Worm (Caenorhabditis elegans): ENCODE data around the gene ttyh-1.

ttyh-1 gene

DNA sequence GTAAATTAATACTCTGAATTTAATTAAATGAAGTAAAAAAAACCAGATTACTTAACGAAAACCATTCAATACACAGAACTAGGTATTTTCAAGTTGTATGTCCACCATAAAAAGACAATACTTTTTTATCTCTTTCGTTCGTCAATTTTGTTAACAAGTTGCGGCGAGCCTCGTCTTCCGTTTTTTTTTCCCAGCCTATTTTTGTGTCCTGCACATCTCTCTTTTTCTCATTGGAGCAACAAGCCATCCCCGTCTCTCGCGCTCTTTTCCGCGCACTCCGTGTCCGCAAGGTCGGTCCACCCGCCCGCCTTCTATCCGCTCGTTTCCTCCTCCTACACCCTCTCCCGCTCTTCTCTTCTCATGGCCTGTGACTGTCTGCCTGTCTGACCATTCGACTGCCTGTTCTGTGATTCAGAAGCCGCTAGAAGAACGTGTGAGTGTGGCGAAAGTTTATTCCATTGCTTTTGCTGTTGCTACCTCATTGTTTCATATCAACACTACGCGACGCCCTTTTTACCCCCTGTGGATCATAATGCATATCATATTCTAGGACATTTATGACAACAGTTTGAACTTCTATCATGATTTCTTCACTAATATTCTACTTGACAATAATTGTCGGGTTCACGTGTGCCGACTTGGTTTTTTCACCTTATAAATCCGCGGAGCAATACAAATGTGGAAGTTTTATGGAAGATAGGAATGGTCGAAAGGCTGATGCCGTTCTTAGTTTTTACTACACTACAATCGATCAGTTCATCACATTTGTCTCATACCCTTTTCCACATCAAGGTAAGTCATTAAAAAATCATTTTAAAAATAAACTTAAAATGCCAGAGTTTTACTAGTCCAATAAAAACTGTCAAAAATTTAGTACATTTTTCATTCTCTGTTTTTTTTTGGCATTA, 16.3 kb downstream of the ttyh-1 start, which contains the start of the genes F08B12.11 and prmn-1:
TSS of gene F08B12.11 (plus strand) at position 521 of the 908 bp plus-strand sequence.
TSS of gene prmn-1 (plus strand) at position 551 of the 908 bp plus-strand sequence.
- TF ChIP-seq ref-1 (GFP tag; conservative IDR thresholded peaks at IDR 0.05) (no peak), cog-1 (tag; optimal IDR thresholded peaks at IDR 0.05) (no peak), ztf-23 (GFP tag; IDR thresholded peaks at IDR 0.05) (peak; percentile 50; the same call in 1 of the 2 replicates), T22C8.4 (GFP tag; IDR thresholded peaks at IDR 0.05) (no peak), ztf-29 (GFP tag; IDR thresholded peaks at IDR 0.05) (peak; percentile 46; the same call in 1 of the 2 replicates), tab-1 (GFP tag; IDR thresholded peaks at IDR 0.05) (no peak), flt-1 (GFP tag; IDR thresholded peaks at IDR 0.05) (no peak), klf-2 (GFP tag; conservative IDR thresholded peaks at IDR 0.05) (no peak), med-1 (GFP tag; optimal IDR thresholded peaks at IDR 0.05; ENCODE audit: insufficient read depth) (no peak)

DNA sequence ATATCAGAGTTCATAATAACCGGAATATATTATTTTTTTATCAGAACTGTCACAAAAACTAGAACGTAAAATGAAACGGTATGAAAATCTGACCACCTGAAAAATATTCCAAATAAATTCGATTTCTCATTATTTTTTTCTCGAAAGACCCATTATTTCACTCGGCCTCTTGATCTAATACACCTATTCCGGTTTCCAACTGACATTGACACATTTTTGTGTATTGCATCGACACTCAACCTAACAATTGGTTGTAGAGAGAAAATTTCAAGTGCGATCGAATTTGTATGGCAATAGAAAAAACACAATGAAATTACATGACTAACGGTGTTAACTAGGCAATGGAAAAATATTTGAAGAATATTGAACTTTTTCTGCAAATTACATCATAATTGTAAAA, 17.4 kb downstream of the ttyh-1 start:
- no peak for TF ChIP-seq ref-1 (GFP tag; conservative IDR thresholded peaks at IDR 0.05)
- no peak for TF ChIP-seq ztf-23 (GFP tag; IDR thresholded peaks at IDR 0.05)
- TF ChIP-seq tab-1 (GFP tag; IDR thresholded peaks at IDR 0.05): no peak
- no peak for TF ChIP-seq T22C8.4 (GFP tag; IDR thresholded peaks at IDR 0.05)
- no peak for TF ChIP-seq ztf-29 (GFP tag; IDR thresholded peaks at IDR 0.05)
- no peak for TF ChIP-seq cog-1 (tag; optimal IDR thresholded peaks at IDR 0.05)
- no peak for TF ChIP-seq flt-1 (GFP tag; IDR thresholded peaks at IDR 0.05)
- no peak for TF ChIP-seq klf-2 (GFP tag; conservative IDR thresholded peaks at IDR 0.05)
- TF ChIP-seq med-1 (GFP tag; optimal IDR thresholded peaks at IDR 0.05; ENCODE audit: insufficient read depth): no peak

DNA sequence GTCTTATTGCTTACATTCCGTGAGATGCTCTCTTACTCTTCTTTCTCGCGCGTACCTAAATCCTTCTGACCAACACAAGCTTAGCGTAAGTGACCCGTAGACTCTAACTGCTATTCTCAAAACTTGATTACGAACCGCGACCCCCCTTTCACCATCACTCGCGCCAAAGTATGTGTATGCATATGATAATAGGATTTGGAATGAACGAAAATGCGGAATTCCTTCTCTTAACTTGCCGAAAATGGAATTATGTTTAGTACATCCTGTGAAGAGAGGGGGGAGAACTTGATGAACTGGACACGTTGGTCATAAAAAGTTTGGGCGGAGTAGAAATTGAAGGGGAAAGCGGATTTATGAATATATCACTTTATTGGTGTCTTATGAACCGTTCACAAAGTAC, 18.4 kb downstream of the ttyh-1 start:
- TF ChIP-seq med-1 (GFP tag; optimal IDR thresholded peaks at IDR 0.05; ENCODE audit: insufficient read depth): no peak

DNA sequence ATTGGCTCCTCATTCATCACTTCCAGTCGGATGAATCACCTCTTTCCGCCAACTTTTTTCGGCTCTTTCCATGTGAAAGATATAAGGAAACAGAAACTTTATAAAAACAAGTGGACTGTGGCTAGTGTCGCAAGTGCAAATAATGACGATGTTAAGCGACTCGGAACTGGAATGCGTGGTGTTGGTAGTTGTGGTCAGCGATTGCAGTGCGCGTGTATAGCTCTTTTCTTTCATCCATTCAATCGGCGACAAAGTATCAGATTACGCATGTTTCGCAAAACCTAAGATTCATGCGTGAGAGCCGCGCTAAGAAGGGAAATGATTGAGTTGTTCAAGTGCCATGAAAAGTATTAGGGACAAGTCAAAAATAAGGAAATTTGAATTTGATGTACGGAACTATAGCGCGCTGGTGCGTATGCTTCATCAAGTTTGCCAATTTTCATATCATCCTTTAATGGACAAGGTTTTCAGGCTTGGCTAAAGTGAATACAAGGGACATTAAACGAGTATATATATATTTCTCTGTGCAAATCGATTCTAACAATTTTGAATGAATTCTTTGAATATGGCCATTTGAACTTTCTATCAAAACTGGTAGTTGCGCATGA, 19.3 kb downstream of the ttyh-1 start:
- TF ChIP-seq ref-1 (GFP tag; conservative IDR thresholded peaks at IDR 0.05) (no peak), med-1 (GFP tag; optimal IDR thresholded peaks at IDR 0.05; ENCODE audit: insufficient read depth) (no peak), ztf-23 (GFP tag; IDR thresholded peaks at IDR 0.05) (no peak), cog-1 (tag; optimal IDR thresholded peaks at IDR 0.05) (no peak), tab-1 (GFP tag; IDR thresholded peaks at IDR 0.05) (no peak), flt-1 (GFP tag; IDR thresholded peaks at IDR 0.05) (no peak), klf-2 (GFP tag; conservative IDR thresholded peaks at IDR 0.05) (no peak), ztf-29 (GFP tag; IDR thresholded peaks at IDR 0.05) (no peak), T22C8.4 (GFP tag; IDR thresholded peaks at IDR 0.05) (no peak)

DNA sequence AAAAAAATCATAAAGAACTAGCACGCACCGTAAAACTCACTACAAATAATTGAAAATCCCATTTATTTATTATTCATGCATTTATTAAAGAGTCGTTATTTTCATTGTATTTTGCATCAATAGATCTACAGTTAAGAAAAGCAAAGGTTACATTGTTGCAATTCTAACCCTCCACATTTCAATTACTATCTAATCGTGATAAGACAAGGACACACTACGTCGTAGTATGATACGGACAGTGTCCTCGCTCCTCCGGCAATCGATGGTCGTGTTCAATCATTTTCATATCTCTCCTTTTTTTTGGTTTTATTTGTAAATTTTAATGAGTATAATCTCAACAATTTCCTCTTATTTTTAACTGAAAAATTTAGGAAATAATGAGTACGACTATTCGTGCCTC, 24.4 kb downstream of the ttyh-1 start, which contains the start of gene prx-12:
TSS of gene prx-12 (plus strand) at position 371 of the 400 bp plus-strand sequence.
- no peak for TF ChIP-seq ztf-29 (GFP tag; IDR thresholded peaks at IDR 0.05)
- no peak for TF ChIP-seq cog-1 (tag; optimal IDR thresholded peaks at IDR 0.05)
- no peak for TF ChIP-seq klf-2 (GFP tag; conservative IDR thresholded peaks at IDR 0.05)
- TF ChIP-seq ref-1 (GFP tag; conservative IDR thresholded peaks at IDR 0.05): no peak
- no peak for TF ChIP-seq ztf-23 (GFP tag; IDR thresholded peaks at IDR 0.05)
- TF ChIP-seq med-1 (GFP tag; optimal IDR thresholded peaks at IDR 0.05; ENCODE audit: insufficient read depth): no peak
- no peak for TF ChIP-seq T22C8.4 (GFP tag; IDR thresholded peaks at IDR 0.05)
- TF ChIP-seq flt-1 (GFP tag; IDR thresholded peaks at IDR 0.05): no peak
- no peak for TF ChIP-seq tab-1 (GFP tag; IDR thresholded peaks at IDR 0.05)

DNA sequence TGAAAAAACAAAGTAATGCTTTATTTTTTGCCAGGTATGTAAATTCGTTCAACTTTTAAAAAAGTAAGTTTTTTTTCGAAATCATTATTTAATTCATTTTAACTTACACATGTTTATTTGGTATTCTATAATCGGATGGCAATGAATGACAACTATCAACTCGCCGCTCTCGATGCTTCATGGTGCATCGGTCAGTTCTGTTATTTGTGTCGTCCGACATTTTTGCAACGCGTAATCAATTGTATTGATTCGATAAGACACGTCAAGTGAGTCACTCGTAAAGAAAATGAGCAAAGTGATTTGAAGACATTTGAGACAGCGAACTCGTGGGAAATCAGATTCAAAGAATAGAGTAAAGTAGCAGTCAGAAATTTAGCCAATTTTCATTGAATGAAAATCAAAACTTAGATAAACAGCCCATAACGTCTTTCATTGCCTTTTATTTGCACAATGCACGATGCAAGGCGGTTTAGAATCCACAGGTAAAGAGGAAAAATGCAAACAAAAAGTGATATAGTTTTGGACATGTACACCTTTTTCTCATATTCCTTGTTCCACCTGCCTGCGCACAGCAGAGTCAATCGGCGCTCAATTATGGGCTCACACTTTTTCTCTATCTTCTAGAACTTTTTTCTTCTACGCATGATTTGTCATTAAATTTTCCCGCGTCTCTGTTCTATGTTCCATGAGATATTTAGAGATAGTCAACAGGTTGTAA, 32.1 kb downstream of the ttyh-1 start:
- TF ChIP-seq ref-1 (GFP tag; conservative IDR thresholded peaks at IDR 0.05): no peak
- TF ChIP-seq ztf-23 (GFP tag; IDR thresholded peaks at IDR 0.05): no peak
- no peak for TF ChIP-seq tab-1 (GFP tag; IDR thresholded peaks at IDR 0.05)
- TF ChIP-seq med-1 (GFP tag; optimal IDR thresholded peaks at IDR 0.05; ENCODE audit: insufficient read depth): no peak
- no peak for TF ChIP-seq flt-1 (GFP tag; IDR thresholded peaks at IDR 0.05)
- TF ChIP-seq T22C8.4 (GFP tag; IDR thresholded peaks at IDR 0.05): no peak
- no peak for TF ChIP-seq klf-2 (GFP tag; conservative IDR thresholded peaks at IDR 0.05)
- no peak for TF ChIP-seq cog-1 (tag; optimal IDR thresholded peaks at IDR 0.05)
- no peak for TF ChIP-seq ztf-29 (GFP tag; IDR thresholded peaks at IDR 0.05)

DNA sequence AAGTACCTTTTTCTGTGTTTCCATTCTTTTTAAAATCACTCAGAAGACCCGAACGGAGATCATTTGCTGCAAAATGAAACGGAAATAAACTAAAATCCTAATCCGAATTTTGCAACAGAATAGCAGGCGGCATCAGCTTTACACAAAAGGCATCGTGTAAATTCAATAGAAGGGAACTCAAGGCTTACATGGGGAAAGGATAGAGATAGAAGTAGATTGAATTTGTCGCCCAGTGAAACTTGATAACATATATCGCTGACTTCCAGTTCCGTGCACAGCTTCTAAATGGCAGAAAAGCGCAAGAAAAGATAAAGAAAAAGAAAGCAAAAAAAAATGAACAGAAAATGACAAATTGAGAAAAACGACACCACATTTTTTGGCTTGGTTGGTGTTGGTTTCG, 37.4 kb downstream of the ttyh-1 start, which contains the start of gene slo-2:
TSS of gene slo-2 (minus strand) at position 24 of the 400 bp plus-strand sequence.
- TF ChIP-seq tab-1 (GFP tag; IDR thresholded peaks at IDR 0.05) (no peak), cog-1 (tag; optimal IDR thresholded peaks at IDR 0.05) (no peak), ztf-23 (GFP tag; IDR thresholded peaks at IDR 0.05) (no peak), ref-1 (GFP tag; conservative IDR thresholded peaks at IDR 0.05) (no peak), med-1 (GFP tag; optimal IDR thresholded peaks at IDR 0.05; ENCODE audit: insufficient read depth) (no peak), T22C8.4 (GFP tag; IDR thresholded peaks at IDR 0.05) (no peak), ztf-29 (GFP tag; IDR thresholded peaks at IDR 0.05) (no peak), klf-2 (GFP tag; conservative IDR thresholded peaks at IDR 0.05) (no peak), flt-1 (GFP tag; IDR thresholded peaks at IDR 0.05) (no peak)

DNA sequence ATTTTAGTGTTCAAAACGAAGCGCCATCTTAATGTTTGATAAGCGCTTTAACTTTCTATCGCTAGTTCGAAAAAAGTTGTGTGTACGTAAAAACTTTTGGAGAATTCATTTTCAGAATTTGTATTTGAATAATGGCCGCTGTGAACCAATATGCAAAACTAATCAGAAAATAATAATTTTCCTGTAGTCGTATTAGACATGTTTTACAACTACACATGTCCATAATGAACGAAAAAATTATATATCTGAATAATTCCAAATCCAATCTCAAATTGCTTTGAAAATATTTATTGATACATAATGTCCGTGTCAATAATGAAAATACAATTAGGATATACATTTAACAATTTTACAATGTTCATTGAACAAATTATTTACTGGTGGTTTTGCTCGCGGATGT, 38.3 kb downstream of the ttyh-1 start:
- TF ChIP-seq T22C8.4 (GFP tag; IDR thresholded peaks at IDR 0.05) (no peak), cog-1 (tag; optimal IDR thresholded peaks at IDR 0.05) (no peak), ref-1 (GFP tag; conservative IDR thresholded peaks at IDR 0.05) (no peak), ztf-23 (GFP tag; IDR thresholded peaks at IDR 0.05) (no peak), flt-1 (GFP tag; IDR thresholded peaks at IDR 0.05) (no peak), ztf-29 (GFP tag; IDR thresholded peaks at IDR 0.05) (no peak), klf-2 (GFP tag; conservative IDR thresholded peaks at IDR 0.05) (no peak), tab-1 (GFP tag; IDR thresholded peaks at IDR 0.05) (no peak), med-1 (GFP tag; optimal IDR thresholded peaks at IDR 0.05; ENCODE audit: insufficient read depth) (no peak)
